Fruit fly (Drosophila melanogaster) whole organism: Measurements from ENCODE around the gene PDCD-5.
A peak's percentile ranks its signal among the peaks of the same experiment; 100 is the strongest.

Source experiments
- CG8478 ChIP-seq: fragments of >200 bp; optimal IDR thresholded peaks from 2 replicates; lab custom pipeline; 2018; ENCODE audit warnings: inconsistent platforms
- Dll ChIP-seq: fragments of >200 bp; optimal IDR thresholded peaks from 2 replicates; lab custom pipeline; 2017
- EcR ChIP-seq, 2 experiments: fragments of >200 bp; optimal IDR thresholded peaks; 2 replicates each; lab custom pipeline; 2017; ENCODE audit warnings: missing biosample characterization in 2 of 2, missing genetic modification characterization in 2 of 2, missing genetic modification reagents in 2 of 2
- pan ChIP-seq: fragments of >200 bp; optimal IDR thresholded peaks from 2 replicates; lab custom pipeline; 2017
- psq ChIP-seq: fragments of >200 bp; optimal IDR thresholded peaks from 2 replicates; lab custom pipeline; 2017
- usp ChIP-seq: fragments of >200 bp; optimal IDR thresholded peaks from 2 replicates; lab custom pipeline; 2017; ENCODE audit warnings: missing biosample characterization, missing genetic modification characterization, mixed read lengths

The PDCD-5 gene

dm6 chr3L:16208053-16208838 lies 23.6 kb downstream of the PDCD-5 start:
- no peak for TF ChIP-seq usp (GFP tag; lab: Kevin White, UChicago)
- no peak for TF ChIP-seq EcR (GFP tag; optimal IDR thresholded peaks at IDR 0.05; lab: Kevin White, UChicago)
- TF ChIP-seq CG8478, result no peak
- no peak for TF ChIP-seq pan
- TF ChIP-seq psq, result no peak
- TF ChIP-seq Dll, result no peak

- no peak for TF ChIP-seq CG8478
- no peak for TF ChIP-seq Dll
- TF ChIP-seq psq, result no peak
- TF ChIP-seq pan, result no peak
- no peak for TF ChIP-seq EcR (GFP tag; optimal IDR thresholded peaks at IDR 0.05; lab: Kevin White, UChicago)
- TF ChIP-seq usp (GFP tag; lab: Kevin White, UChicago), result no peak
Observed at dm6 chr3L:16204128-16204527, 27.7 kb downstream of the PDCD-5 start.

- TF ChIP-seq usp (GFP tag; lab: Kevin White, UChicago) (no peak), CG8478 (no peak), pan (no peak), Dll (no peak), EcR (GFP tag; optimal IDR thresholded peaks at IDR 0.05; lab: Kevin White, UChicago) (no peak), psq (no peak)
Observed at dm6 chr3L:16203236-16203635, 28.6 kb downstream of the PDCD-5 start.

dm6 chr3L:16202550-16202949 lies 29.3 kb downstream of the PDCD-5 start:
- TF ChIP-seq CG8478, result no peak

- TF ChIP-seq usp (GFP tag; lab: Kevin White, UChicago), result no peak
- TF ChIP-seq CG8478, result no peak
- TF ChIP-seq EcR (GFP tag; optimal IDR thresholded peaks at IDR 0.05; lab: Kevin White, UChicago), result no peak
- no peak for TF ChIP-seq Dll
- TF ChIP-seq psq, result no peak
- no peak for TF ChIP-seq pan
Observed at dm6 chr3L:16201028-16201427, 30.8 kb downstream of the PDCD-5 start, which contains the start of gene dls. Gene dls (plus strand): TSS chr3L:16201328.

- TF ChIP-seq EcR (GFP tag; optimal IDR thresholded peaks at IDR 0.05; lab: Kevin White, UChicago) (no peak), pan (no peak), CG8478 (no peak), usp (GFP tag; lab: Kevin White, UChicago) (no peak), Dll (no peak), psq (no peak)
Observed at dm6 chr3L:16199929-16200328, 31.9 kb downstream of the PDCD-5 start, which contains the start of gene CG33689. Gene CG33689 (plus strand): TSS chr3L:16200229.

dm6 chr3L:16198920-16199319 lies 32.9 kb downstream of the PDCD-5 start, which contains the start of gene CG33688:
Gene CG33688 (plus strand): TSS chr3L:16199220.
- TF ChIP-seq EcR (GFP tag; optimal IDR thresholded peaks at IDR 0.05; lab: Kevin White, UChicago) (no peak), Dll (no peak), CG8478 (no peak), pan (no peak), psq (no peak), usp (GFP tag; lab: Kevin White, UChicago) (no peak)

dm6 chr3L:16197450-16197918 lies 34.4 kb downstream of the PDCD-5 start, which contains the start of gene CG33687:
Gene CG33687 (plus strand): TSS chr3L:16197868.
- TF ChIP-seq pan, result no peak
- TF ChIP-seq EcR (GFP tag; optimal IDR thresholded peaks at IDR 0.05; lab: Kevin White, UChicago), result no peak
- no peak for TF ChIP-seq Dll
- no peak for TF ChIP-seq usp (GFP tag; lab: Kevin White, UChicago)
- no peak for TF ChIP-seq psq
- TF ChIP-seq CG8478, result no peak

- TF ChIP-seq Dll (no peak), EcR (GFP tag; optimal IDR thresholded peaks at IDR 0.05; lab: Kevin White, UChicago) (peak in 1 of 2 experiments; percentile 50), CG8478 (no peak)
Observed at dm6 chr3L:16196588-16197183, 35.2 kb downstream of the PDCD-5 start.

- peak; percentile 92 to 96 for TF ChIP-seq EcR (GFP tag; optimal IDR thresholded peaks at IDR 0.05; lab: Kevin White, UChicago)
- TF ChIP-seq psq, result no peak
- TF ChIP-seq Dll, result no peak
Observed at dm6 chr3L:16195476-16195958, 36.3 kb downstream of the PDCD-5 start.

- TF ChIP-seq Dll, result no peak
- TF ChIP-seq EcR (GFP tag; optimal IDR thresholded peaks at IDR 0.05; lab: Kevin White, UChicago), result peak in 1 of 2 experiments; percentile 70
- no peak for TF ChIP-seq pan
- TF ChIP-seq CG8478, result no peak
Observed at dm6 chr3L:16193851-16194709, 37.8 kb downstream of the PDCD-5 start.

- TF ChIP-seq pan (no peak), psq (no peak), EcR (GFP tag; optimal IDR thresholded peaks at IDR 0.05; lab: Kevin White, UChicago) (no peak), Dll (no peak), usp (GFP tag; lab: Kevin White, UChicago) (no peak), CG8478 (no peak)
Observed at dm6 chr3L:16192561-16193355, 39.1 kb downstream of the PDCD-5 start.
